Worm (Caenorhabditis elegans) whole organism, L4/young adult: ENCODE data around the gene Y38H6C.18.

Source experiments
- W03F9.2 ChIP-seq: fragments of 150-350 bp; optimal IDR thresholded peaks from 2 replicates; lab custom pipeline; 2014; ENCODE audit warnings: missing biosample characterization, missing genetic modification characterization
- him-1 ChIP-seq: sonication (generic microtip); optimal IDR thresholded peaks from 2 replicates; lab custom pipeline; 2016; ENCODE audit warnings: missing genotype, missing genetic modification reagents, missing genetic modification characterization, missing compliant biosample characterization

- no peak for TF ChIP-seq him-1 (tag; lab: Kevin White, UChicago)
- no peak for TF ChIP-seq W03F9.2 (tag; lab: Kevin White, UChicago)
These were observed 32.5 kb downstream of the Y38H6C.18 start for ce11 chrV:20514483-20514882.
